Fruit fly (Drosophila melanogaster) whole organism, prepupa: ENCODE data around the gene CG11663.

ENCODE experiments used
- Blimp-1 ChIP-seq: fragments of 200-800 bp; sonication (Bioruptor generic); optimal IDR thresholded peaks from 3 replicates; lab custom pipeline; 2017; ENCODE audit warnings: missing biosample characterization, missing genetic modification characterization, mild to moderate bottlenecking, moderate library complexity, missing genetic modification reagents
- CG11294 ChIP-seq: fragments of 200-800 bp; sonication (Bioruptor generic); IDR thresholded peaks from 2 replicates; pipeline ENCODE4 v1.3.6; 2022; ENCODE audit warnings: missing biosample characterization, missing genetic modification characterization
- CG11902 ChIP-seq: fragments of 200-800 bp; sonication (Bioruptor generic); optimal IDR thresholded peaks from 3 replicates; lab custom pipeline; 2016; ENCODE audit warnings: missing biosample characterization, missing genetic modification characterization
- CG32006 ChIP-seq: fragments of 200-800 bp; sonication (Bioruptor generic); optimal IDR thresholded peaks from 3 replicates; lab custom pipeline; 2017; ENCODE audit warnings: missing biosample characterization, mild to moderate bottlenecking, missing genetic modification characterization
- CG6792 ChIP-seq: fragments of 200-800 bp; sonication (Bioruptor generic); optimal IDR thresholded peaks from 3 replicates; lab custom pipeline; 2016; ENCODE audit warnings: missing biosample characterization, missing genetic modification characterization
- acj6 ChIP-seq: fragments of 200-800 bp; sonication (Bioruptor generic); optimal IDR thresholded peaks from 3 replicates; lab custom pipeline; 2016; ENCODE audit warnings: missing biosample characterization, missing genetic modification characterization
- cyc ChIP-seq: fragments of 200-800 bp; sonication (Bioruptor generic); optimal IDR thresholded peaks from 3 replicates; lab custom pipeline; 2016; ENCODE audit warnings: missing biosample characterization, missing genetic modification characterization
- net ChIP-seq: fragments of 200-800 bp; sonication (Bioruptor generic); optimal IDR thresholded peaks from 3 replicates; lab custom pipeline; 2016; ENCODE audit warnings: missing biosample characterization, missing genetic modification characterization

- TF ChIP-seq cyc (GFP tag; lab: Kevin White, UChicago), result no peak
- TF ChIP-seq Blimp-1 (GFP tag; lab: Kevin White, UChicago), result no peak
- no peak for TF ChIP-seq net (GFP tag; lab: Kevin White, UChicago)
- no peak for TF ChIP-seq CG11294 (GFP tag; lab: Robert Waterston, UW)
- no peak for TF ChIP-seq acj6 (GFP tag; lab: Kevin White, UChicago)
- TF ChIP-seq CG11902 (GFP tag; lab: Kevin White, UChicago), result no peak
- no peak for TF ChIP-seq CG6792
- no peak for TF ChIP-seq CG32006 (GFP tag; lab: Kevin White, UChicago)
These were observed 33.1 kb downstream of the CG11663 start, which contains the start of gene Lztr1 for dm6 chrX:927209-927862.
